Worm (Caenorhabditis elegans) whole organism, mixed stage, embryonic: ENCODE data around the gene C48B4.11.

ENCODE experiments used
- M03D4.4 ChIP-seq: sonication (generic microtip); optimal IDR thresholded peaks from 2 replicates; lab custom pipeline; 2017; ENCODE audit warnings: mild to moderate bottlenecking, missing genetic modification characterization, missing compliant biosample characterization
- blmp-1 ChIP-seq: fragments of 150-350 bp; optimal IDR thresholded peaks from 2 replicates; lab custom pipeline; 2014; ENCODE audit warnings: missing biosample characterization, missing genetic modification characterization
- ces-1 ChIP-seq: fragments of 150-350 bp; optimal IDR thresholded peaks from 2 replicates; lab custom pipeline; 2014; ENCODE audit warnings: missing biosample characterization, missing genetic modification reagents, missing genetic modification characterization
- elt-1 ChIP-seq: sonication (generic microtip); optimal IDR thresholded peaks from 2 replicates; lab custom pipeline; 2017; ENCODE audit warnings: missing genetic modification characterization, mild to moderate bottlenecking, missing compliant biosample characterization, antibody characterized with exemption, moderate library complexity, borderline replicate concordance; ENCODE audit not compliant: insufficient read depth
- elt-3 ChIP-seq: fragments of 150-350 bp; optimal IDR thresholded peaks from 2 replicates; lab custom pipeline; 2014; ENCODE audit warnings: missing biosample characterization, missing genetic modification characterization
- mep-1 ChIP-seq: fragments of 150-350 bp; optimal IDR thresholded peaks from 2 replicates; lab custom pipeline; 2017; ENCODE audit warnings: missing biosample characterization, missing genetic modification reagents, missing genetic modification characterization, inconsistent platforms
- nhr-12 ChIP-seq: fragments of 150-350 bp; optimal IDR thresholded peaks from 2 replicates; lab custom pipeline; 2014; ENCODE audit warnings: missing biosample characterization, missing genetic modification characterization
- nhr-237 ChIP-seq: fragments of 150-350 bp; optimal IDR thresholded peaks from 2 replicates; lab custom pipeline; 2014; ENCODE audit warnings: missing biosample characterization, missing genetic modification characterization
- nhr-76 ChIP-seq: sonication (generic microtip); optimal IDR thresholded peaks from 2 replicates; lab custom pipeline; 2017; ENCODE audit warnings: missing biosample characterization, missing genetic modification characterization
- snpc-4 ChIP-seq: fragments of 150-350 bp; optimal IDR thresholded peaks from 2 replicates; lab custom pipeline; 2014; ENCODE audit warnings: missing biosample characterization, missing genetic modification characterization
- unc-39 ChIP-seq: fragments of 150-350 bp; optimal IDR thresholded peaks from 2 replicates; lab custom pipeline; 2014; ENCODE audit warnings: missing biosample characterization, missing genetic modification characterization
- unc-62 ChIP-seq: fragments of 150-350 bp; optimal IDR thresholded peaks from 2 replicates; lab custom pipeline; 2014; ENCODE audit warnings: missing biosample characterization, missing genetic modification reagents, missing genetic modification characterization
- ztf-11 ChIP-seq: fragments of 150-350 bp; optimal IDR thresholded peaks from 2 replicates; lab custom pipeline; 2014; ENCODE audit warnings: missing biosample characterization, missing genetic modification characterization

DNA sequence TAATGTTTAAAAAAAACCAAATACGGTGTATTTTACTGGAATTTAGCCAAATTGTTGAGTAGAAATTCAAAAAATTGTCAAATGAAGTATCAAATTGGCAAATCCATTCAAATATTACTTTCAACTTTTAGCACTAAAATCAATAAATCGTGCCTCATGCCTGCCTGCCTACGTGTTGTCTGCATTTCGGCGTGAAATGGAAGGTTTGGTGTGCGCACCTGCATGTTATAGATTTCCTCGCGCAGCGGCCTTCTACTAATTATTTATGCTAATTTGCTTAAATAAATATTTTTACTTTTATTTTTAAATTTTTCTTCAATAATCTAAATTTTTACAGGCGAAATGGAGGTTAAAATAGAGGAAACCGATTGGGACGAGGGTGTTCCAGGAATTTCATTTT, 37.1 kb downstream of the C48B4.11 start, which contains the start of gene ZK1098.2:
- TF ChIP-seq snpc-4 (tag; lab: Kevin White, UChicago) (no peak), nhr-237 (tag; lab: Kevin White, UChicago) (no peak), nhr-12 (no peak), elt-1 (tag; lab: Kevin White, UChicago) (no peak), blmp-1 (tag; lab: Kevin White, UChicago) (no peak), ztf-11 (tag; lab: Kevin White, UChicago) (no peak), M03D4.4 (tag; lab: Kevin White, UChicago) (peak; percentile 33), mep-1 (tag; lab: Kevin White, UChicago) (peak; percentile 49), unc-62 (GFP tag; lab: Kevin White, UChicago) (no peak), unc-39 (tag; lab: Kevin White, UChicago) (no peak), nhr-76 (no peak), ces-1 (peak; percentile 40), elt-3 (tag; lab: Kevin White, UChicago) (no peak)
